Worm (Caenorhabditis elegans) whole organism, young adult: Measurements from ENCODE around the gene K12H4.6.
A peak's percentile ranks its signal among the peaks of the same experiment; 100 is the strongest.

ENCODE experiments used
- B0019.2 ChIP-seq: fragments of 200-800 bp; sonication (Bioruptor generic); conservative IDR thresholded peaks from 2 replicates; pipeline ENCODE4 v1.3.6; 2022; ENCODE audit warnings: missing genetic modification reagents, missing genetic modification characterization, missing compliant biosample characterization
- B0035.1 ChIP-seq: sonication (generic microtip); optimal IDR thresholded peaks from 2 replicates; lab custom pipeline; 2016; ENCODE audit warnings: missing genetic modification characterization, mild to moderate bottlenecking, missing compliant biosample characterization, missing genotype, missing genetic modification reagents
- B0261.1 ChIP-seq: sonication (generic microtip); optimal IDR thresholded peaks from 2 replicates; lab custom pipeline; 2016; ENCODE audit warnings: mild to moderate bottlenecking, missing genetic modification characterization, moderate library complexity, missing compliant biosample characterization
- B0336.3 ChIP-seq: fragments of 200-800 bp; sonication (Bioruptor generic); IDR thresholded peaks from 2 replicates; pipeline ENCODE4 v1.3.6; 2022; ENCODE audit warnings: missing genetic modification characterization, missing compliant biosample characterization
- F22D6.2 ChIP-seq: sonication (generic microtip); optimal IDR thresholded peaks from 2 replicates; lab custom pipeline; 2016; ENCODE audit warnings: mild to moderate bottlenecking, missing genetic modification characterization, missing compliant biosample characterization
- F23B12.7 ChIP-seq: sonication (generic microtip); optimal IDR thresholded peaks from 2 replicates; lab custom pipeline; 2017; ENCODE audit warnings: missing genetic modification characterization, mild to moderate bottlenecking, missing compliant biosample characterization, antibody characterized with exemption, moderate library complexity; ENCODE audit not compliant: insufficient read depth
- F37B4.10 ChIP-seq: fragments of 200-800 bp; sonication (Bioruptor generic); IDR thresholded peaks from 2 replicates; pipeline ENCODE4 v1.3.6; 2022; ENCODE audit warnings: missing genetic modification characterization, missing compliant biosample characterization
- F39B2.1 ChIP-seq: fragments of 200-800 bp; sonication (Bioruptor generic); IDR thresholded peaks from 2 replicates; pipeline ENCODE4 v1.3.6; 2022; ENCODE audit warnings: missing genetic modification reagents, missing genetic modification characterization, missing compliant biosample characterization
- F49E8.2 ChIP-seq: sonication (generic microtip); optimal IDR thresholded peaks from 3 replicates; lab custom pipeline; 2017; ENCODE audit warnings: missing genetic modification characterization, mild to moderate bottlenecking, missing compliant biosample characterization, antibody characterized with exemption, moderate library complexity; ENCODE audit not compliant: insufficient read depth
- F52B5.7 ChIP-seq: sonication (generic microtip); optimal IDR thresholded peaks from 2 replicates; lab custom pipeline; 2016; ENCODE audit warnings: mild to moderate bottlenecking, missing genetic modification characterization, missing compliant biosample characterization
- K12H6.12 ChIP-seq: fragments of 200-800 bp; sonication (Bioruptor generic); optimal IDR thresholded peaks from 2 replicates; lab custom pipeline; 2018; ENCODE audit warnings: mild to moderate bottlenecking, missing genetic modification characterization, missing compliant biosample characterization
- T07F8.4 ChIP-seq: sonication (generic microtip); optimal IDR thresholded peaks from 2 replicates; lab custom pipeline; 2016; ENCODE audit warnings: mild to moderate bottlenecking, missing genetic modification characterization, moderate library complexity, missing compliant biosample characterization
- T26A5.8 ChIP-seq: sonication (generic microtip); optimal IDR thresholded peaks from 2 replicates; lab custom pipeline; 2016; ENCODE audit warnings: missing genetic modification characterization, missing compliant biosample characterization
- ZK185.1 ChIP-seq: sonication (generic microtip); optimal IDR thresholded peaks from 2 replicates; lab custom pipeline; 2016; ENCODE audit warnings: mild to moderate bottlenecking, missing genetic modification characterization, missing compliant biosample characterization; ENCODE audit not compliant: poor library complexity, severe bottlenecking
- akir-1 ChIP-seq: fragments of 200-800 bp; sonication (Bioruptor generic); optimal IDR thresholded peaks from 2 replicates; lab custom pipeline; 2018; ENCODE audit warnings: mild to moderate bottlenecking, missing genetic modification characterization, moderate library complexity, missing compliant biosample characterization
- ama-1 ChIP-seq, 3 experiments: fragments of 150-350 bp in 1 of 3; sonication (generic microtip) in 2 of 3; optimal IDR thresholded peaks; 2 replicates each; lab custom pipeline; 2014 to 2018; ENCODE audit warnings: missing biosample characterization in 2 of 3, missing genetic modification characterization in 2 of 3, missing genetic modification reagents in 2 of 3
- cebp-2 ChIP-seq: fragments of 200-800 bp; sonication (Bioruptor generic); IDR thresholded peaks from 2 replicates; pipeline ENCODE4 v1.3.6; 2022; ENCODE audit warnings: missing genetic modification characterization, missing compliant biosample characterization
- ceh-27 ChIP-seq: fragments of 200-800 bp; sonication (Bioruptor generic); optimal IDR thresholded peaks from 2 replicates; lab custom pipeline; 2018; ENCODE audit warnings: mild to moderate bottlenecking, missing genetic modification characterization, moderate library complexity, missing compliant biosample characterization
- ceh-40 ChIP-seq: fragments of 200-800 bp; sonication (Bioruptor generic); IDR thresholded peaks from 2 replicates; pipeline ENCODE4 v1.3.6; 2022; ENCODE audit warnings: missing genetic modification characterization, missing compliant biosample characterization
- dox-1 ChIP-seq: fragments of 200-800 bp; sonication (Bioruptor generic); IDR thresholded peaks from 2 replicates; pipeline ENCODE4 v1.3.6; 2022; ENCODE audit warnings: missing genetic modification reagents, missing genetic modification characterization, missing compliant biosample characterization
- ekl-4 ChIP-seq: fragments of 200-800 bp; sonication (Bioruptor generic); IDR thresholded peaks from 2 replicates; pipeline ENCODE4 v1.3.6; 2022; ENCODE audit warnings: missing genetic modification reagents, missing genetic modification characterization, missing compliant biosample characterization
- hrde-1 ChIP-seq: sonication (generic microtip); optimal IDR thresholded peaks from 2 replicates; lab custom pipeline; 2016; ENCODE audit warnings: missing genetic modification characterization, mild to moderate bottlenecking, missing compliant biosample characterization, moderate library complexity, missing genotype, missing genetic modification reagents, borderline replicate concordance
- hsf-1 ChIP-seq: fragments of 200-800 bp; sonication (Bioruptor generic); IDR thresholded peaks from 2 replicates; pipeline ENCODE4 v1.3.6; 2022; ENCODE audit warnings: missing genetic modification reagents, missing genetic modification characterization, missing compliant biosample characterization
- lin-35 ChIP-seq, 3 experiments: fragments of 150-350 bp in 2 of 3; sonication (generic microtip) in 1 of 3; optimal IDR thresholded peaks; 2 replicates each; lab custom pipeline; 2014 to 2018; ENCODE audit warnings: missing biosample characterization in 3 of 3, missing genetic modification characterization in 3 of 3, missing genetic modification reagents in 3 of 3
- madf-3 ChIP-seq: fragments of 200-800 bp; sonication (Bioruptor generic); IDR thresholded peaks from 2 replicates; pipeline ENCODE4 v1.3.6; 2022; ENCODE audit warnings: missing genetic modification reagents, missing genetic modification characterization, missing compliant biosample characterization
- madf-8 ChIP-seq: fragments of 200-800 bp; sonication (Bioruptor generic); conservative IDR thresholded peaks from 2 replicates; pipeline ENCODE4 v1.3.6; 2022; ENCODE audit warnings: missing genetic modification reagents, missing genetic modification characterization, missing compliant biosample characterization
- mel-28 ChIP-seq: sonication (generic microtip); optimal IDR thresholded peaks from 2 replicates; lab custom pipeline; 2016; ENCODE audit warnings: borderline replicate concordance, mild to moderate bottlenecking, missing genetic modification characterization, missing compliant biosample characterization
- nfya-1 ChIP-seq: sonication (generic microtip); optimal IDR thresholded peaks from 2 replicates; lab custom pipeline; 2017; ENCODE audit warnings: antibody characterized with exemption, missing compliant biosample characterization, missing genetic modification characterization, borderline replicate concordance; ENCODE audit not compliant: insufficient read depth
- nhr-120 ChIP-seq: fragments of 200-800 bp; sonication (Bioruptor generic); IDR thresholded peaks from 2 replicates; pipeline ENCODE4 v1.3.6; 2022; ENCODE audit warnings: missing genetic modification characterization, missing compliant biosample characterization
- nhr-179 ChIP-seq: sonication (generic microtip); optimal IDR thresholded peaks from 2 replicates; lab custom pipeline; 2016; ENCODE audit warnings: mild to moderate bottlenecking, missing genetic modification characterization, missing compliant biosample characterization
- nhr-80 ChIP-seq: sonication (generic microtip); optimal IDR thresholded peaks from 2 replicates; lab custom pipeline; 2016; ENCODE audit warnings: missing genetic modification characterization, missing compliant biosample characterization
- repo-1 ChIP-seq: sonication (generic microtip); optimal IDR thresholded peaks from 2 replicates; lab custom pipeline; 2017; ENCODE audit warnings: mild to moderate bottlenecking, missing genetic modification characterization, missing compliant biosample characterization
- rpc-1 ChIP-seq, 2 experiments: fragments of 150-350 bp in 1 of 2; sonication (generic microtip) in 1 of 2; optimal IDR thresholded peaks; 2 replicates each; lab custom pipeline; 2014 to 2018; ENCODE audit warnings: missing biosample characterization in 1 of 2, missing genetic modification characterization in 1 of 2, missing genetic modification reagents in 1 of 2, missing genotype in 1 of 2
- snpc-1.1 ChIP-seq: sonication (generic microtip); optimal IDR thresholded peaks from 2 replicates; lab custom pipeline; 2017; ENCODE audit warnings: missing genetic modification characterization, mild to moderate bottlenecking, missing compliant biosample characterization, antibody characterized with exemption, moderate library complexity, missing genotype, missing genetic modification reagents; ENCODE audit not compliant: insufficient read depth
- snpc-4 ChIP-seq, 5 experiments: fragments of 150-350 bp in 1 of 5; sonication (generic microtip) in 4 of 5; optimal IDR thresholded peaks; 2 replicates each; lab custom pipeline; 2014 to 2018; ENCODE audit warnings: missing genetic modification characterization in 5 of 5, missing biosample characterization in 3 of 5, antibody characterized with exemption in 2 of 5, mild to moderate bottlenecking in 2 of 5, missing compliant biosample characterization in 2 of 5, missing genotype in 2 of 5, moderate library complexity in 2 of 5, missing genetic modification reagents in 1 of 5
- somi-1 ChIP-seq: fragments of 200-800 bp; sonication (Bioruptor generic); optimal IDR thresholded peaks from 2 replicates; lab custom pipeline; 2018; ENCODE audit warnings: mild to moderate bottlenecking, missing genetic modification characterization, missing compliant biosample characterization
- tbx-9 ChIP-seq: sonication (generic microtip); optimal IDR thresholded peaks from 2 replicates; lab custom pipeline; 2016; ENCODE audit warnings: borderline replicate concordance, missing genetic modification characterization, inconsistent platforms, missing compliant biosample characterization
- unc-130 ChIP-seq: sonication (generic microtip); optimal IDR thresholded peaks from 2 replicates; lab custom pipeline; 2016; ENCODE audit warnings: missing genetic modification reagents, missing genetic modification characterization, missing compliant biosample characterization
- unc-62 ChIP-seq: fragments of 150-350 bp; optimal IDR thresholded peaks from 2 replicates; lab custom pipeline; 2014; ENCODE audit warnings: missing biosample characterization, missing genetic modification reagents, missing genetic modification characterization
- zfh-2 ChIP-seq: fragments of 200-800 bp; sonication (Bioruptor generic); conservative IDR thresholded peaks from 2 replicates; pipeline ENCODE4 v1.3.6; 2022; ENCODE audit warnings: missing genetic modification reagents, missing genetic modification characterization, missing compliant biosample characterization
- ztf-25 ChIP-seq: fragments of 200-800 bp; sonication (Bioruptor generic); IDR thresholded peaks from 2 replicates; pipeline ENCODE4 v1.3.6; 2022; ENCODE audit warnings: missing genetic modification reagents, missing genetic modification characterization, missing compliant biosample characterization
- ztf-6 ChIP-seq: fragments of 200-800 bp; sonication (Bioruptor generic); IDR thresholded peaks from 2 replicates; pipeline ENCODE4 v1.3.6; 2022; ENCODE audit warnings: missing genetic modification reagents, missing genetic modification characterization, missing compliant biosample characterization

K12H4.6 gene

DNA sequence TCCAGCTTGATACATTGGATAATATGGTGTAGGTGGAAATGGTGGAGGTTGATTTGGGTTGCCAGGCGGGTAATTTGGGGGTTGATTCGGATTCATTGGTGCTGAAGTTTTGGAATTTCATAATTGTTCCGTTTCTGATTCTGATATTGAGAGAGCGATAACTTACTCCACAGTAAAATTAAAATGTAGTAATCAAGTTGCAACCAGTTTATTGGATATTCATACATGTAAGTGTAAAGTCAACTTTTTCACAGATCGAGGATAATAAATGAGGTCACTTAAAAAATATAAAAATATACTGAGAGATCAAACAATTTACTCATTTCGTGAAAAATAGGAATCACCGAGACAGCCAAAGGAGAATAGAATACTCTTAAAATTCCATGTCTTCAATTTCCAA, 14.7 kb downstream of the K12H4.6 start, which contains the start of gene mdt-30 (continued):
- TF ChIP-seq ceh-40 (GFP tag; lab: Robert Waterston, UW) (no peak), dox-1 (GFP tag; lab: Robert Waterston, UW) (no peak), B0035.1 (tag; lab: Kevin White, UChicago) (no peak), B0019.2 (GFP tag; lab: Robert Waterston, UW) (0 out of 2 replicates have a peak, but pooled peaks have one; percentile 30), nhr-179 (tag; lab: Kevin White, UChicago) (no peak), nhr-120 (GFP tag; lab: Robert Waterston, UW) (no peak), F49E8.2 (tag; lab: Kevin White, UChicago) (no peak), ekl-4 (GFP tag; lab: Robert Waterston, UW) (0 out of 2 replicates have a peak, but pooled peaks have one; percentile 40), ztf-6 (no peak), ZK185.1 (tag; lab: Kevin White, UChicago) (no peak), mel-28 (tag; lab: Kevin White, UChicago) (no peak), T26A5.8 (no peak), rpc-1 (optimal IDR thresholded peaks at IDR 0.05; lab: Kevin White, UChicago) (no peak), rpc-1 (tag; optimal IDR thresholded peaks at IDR 0.05; lab: Kevin White, UChicago) (no peak), madf-3 (GFP tag; lab: Robert Waterston, UW) (0 out of 2 replicates have a peak, but pooled peaks have one; percentile 12), snpc-4 (GFP tag; optimal IDR thresholded peaks at IDR 0.05; lab: Kevin White, UChicago) (no peak), snpc-4 (tag; optimal IDR thresholded peaks at IDR 0.05; lab: Kevin White, UChicago) (no peak), F39B2.1 (GFP tag; lab: Robert Waterston, UW) (no peak)

DNA sequence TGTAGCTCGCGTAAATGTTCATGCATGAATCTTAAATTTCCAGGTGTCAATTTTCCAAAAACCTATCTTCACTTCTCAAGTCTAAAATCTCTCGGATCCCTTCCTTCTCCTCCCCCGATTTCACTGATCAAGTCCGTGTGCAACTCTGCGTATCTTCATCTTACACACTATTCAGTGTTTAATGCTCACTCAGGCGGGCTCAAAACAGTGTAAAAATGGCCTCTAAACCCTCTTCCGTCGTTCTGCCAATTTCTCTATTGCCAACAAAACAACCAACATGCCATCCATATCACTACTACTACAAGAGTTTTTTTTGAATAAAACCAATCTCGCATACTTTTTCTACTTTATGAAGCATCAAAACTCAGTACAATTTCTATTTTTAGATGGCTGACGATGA, 20.6 kb downstream of the K12H4.6 start, which contains the start of gene F44B9.2:
TSS of gene F44B9.2 (plus strand) at position 387 of the 400 bp plus-strand sequence.
- no peak for TF ChIP-seq akir-1
- TF ChIP-seq ceh-40 (GFP tag; lab: Robert Waterston, UW) = no peak
- TF ChIP-seq B0261.1 = no peak
- no peak for TF ChIP-seq ceh-27 (GFP tag; lab: Kevin White, UChicago)
- TF ChIP-seq ama-1 (optimal IDR thresholded peaks at IDR 0.05; lab: Kevin White, UChicago) = no peak
- no peak for TF ChIP-seq ama-1 (GFP tag; optimal IDR thresholded peaks at IDR 0.05; lab: Kevin White, UChicago)
- no peak for TF ChIP-seq hsf-1 (GFP tag; lab: Robert Waterston, UW)
- no peak for TF ChIP-seq F22D6.2
- TF ChIP-seq unc-62 (GFP tag; lab: Kevin White, UChicago) = no peak
- TF ChIP-seq nfya-1 (tag; lab: Kevin White, UChicago) = no peak
- no peak for TF ChIP-seq F23B12.7
- TF ChIP-seq F52B5.7 (tag; lab: Kevin White, UChicago) = no peak
- TF ChIP-seq snpc-1.1 = no peak
- TF ChIP-seq K12H6.12 = no peak
- no peak for TF ChIP-seq somi-1 (GFP tag; lab: Kevin White, UChicago)
- no peak for TF ChIP-seq cebp-2 (GFP tag; lab: Robert Waterston, UW)
- TF ChIP-seq tbx-9 (tag; lab: Kevin White, UChicago) = no peak
- no peak for TF ChIP-seq hrde-1 (tag; lab: Kevin White, UChicago)
- TF ChIP-seq, all 124 proteins: peak for 0

DNA sequence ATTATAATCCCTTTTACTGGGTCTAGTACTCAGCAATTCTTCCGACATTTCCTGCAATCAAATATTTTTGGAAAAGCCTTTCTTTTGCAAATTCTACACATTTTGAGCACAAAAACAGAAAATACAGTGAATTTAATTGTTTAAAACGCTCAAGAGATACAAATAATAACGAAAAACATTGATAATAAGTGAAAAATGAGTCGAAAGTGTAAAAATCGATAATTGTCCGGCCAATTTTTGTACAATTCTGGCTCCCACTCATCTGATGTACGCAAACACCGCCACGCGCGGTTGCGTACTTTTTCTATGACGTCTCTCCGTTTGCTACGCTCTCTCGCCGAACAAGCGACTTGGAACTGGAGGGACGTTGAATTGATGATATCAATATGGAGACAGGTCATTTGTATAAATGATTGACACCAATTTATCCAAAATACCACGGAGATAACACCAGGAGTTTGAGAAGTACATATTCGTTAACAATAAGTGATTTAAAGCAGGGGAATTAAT, 21.8 kb downstream of the K12H4.6 start, which contains the start of gene lin-36:
TSS of gene lin-36 (minus strand) at position 51 of the 510 bp plus-strand sequence.
- TF ChIP-seq F37B4.10 (no peak), zfh-2 (GFP tag; lab: Robert Waterston, UW) (no peak), unc-130 (no peak), F23B12.7 (peak; percentile 68), akir-1 (no peak), T07F8.4 (tag; lab: Kevin White, UChicago) (no peak), lin-35 (GFP tag; optimal IDR thresholded peaks at IDR 0.05; lab: Kevin White, UChicago) (no peak), F22D6.2 (no peak), nhr-80 (peak; percentile 32), repo-1 (tag; lab: Kevin White, UChicago) (no peak), ztf-25 (GFP tag; lab: Robert Waterston, UW) (no peak), rpc-1 (optimal IDR thresholded peaks at IDR 0.05; lab: Kevin White, UChicago) (no peak), rpc-1 (tag; optimal IDR thresholded peaks at IDR 0.05; lab: Kevin White, UChicago) (no peak), snpc-4 (GFP tag; optimal IDR thresholded peaks at IDR 0.05; lab: Kevin White, UChicago) (peak; percentile 23), snpc-4 (tag; optimal IDR thresholded peaks at IDR 0.05; lab: Kevin White, UChicago) (peak in 2 of 4 experiments; percentile 23 to 63), F52B5.7 (tag; lab: Kevin White, UChicago) (no peak), madf-8 (no peak; the same call in 1 of the 2 replicates), B0336.3 (GFP tag; lab: Robert Waterston, UW) (0 out of 2 replicates have a peak, but pooled peaks have one; percentile 21)
